Fruit fly (Drosophila melanogaster) whole organism, prepupa: ENCODE data around the gene nompC.

ENCODE experiments used
- Blimp-1 ChIP-seq: fragments of 200-800 bp; sonication (Bioruptor generic); optimal IDR thresholded peaks from 3 replicates; lab custom pipeline; 2017; ENCODE audit warnings: missing biosample characterization, missing genetic modification characterization, mild to moderate bottlenecking, moderate library complexity, missing genetic modification reagents
- CG10669 ChIP-seq: fragments of 200-800 bp; sonication (Bioruptor generic); optimal IDR thresholded peaks from 3 replicates; lab custom pipeline; 2018; ENCODE audit warnings: missing biosample characterization, mild to moderate bottlenecking, missing genetic modification characterization, moderate library complexity
- CG11294 ChIP-seq: fragments of 200-800 bp; sonication (Bioruptor generic); IDR thresholded peaks from 2 replicates; pipeline ENCODE4 v1.3.6; 2022; ENCODE audit warnings: missing biosample characterization, missing genetic modification characterization
- CG11762 ChIP-seq: fragments of 200-800 bp; sonication (Bioruptor generic); optimal IDR thresholded peaks from 3 replicates; lab custom pipeline; 2016; ENCODE audit warnings: missing biosample characterization, missing genetic modification characterization; ENCODE audit not compliant: insufficient read depth
- CG1621 ChIP-seq: fragments of 200-800 bp; sonication (Bioruptor generic); optimal IDR thresholded peaks from 3 replicates; lab custom pipeline; 2018; ENCODE audit warnings: missing biosample characterization, mild to moderate bottlenecking, missing genetic modification characterization
- CG16779 ChIP-seq: fragments of 200-800 bp; sonication (Bioruptor generic); optimal IDR thresholded peaks from 3 replicates; lab custom pipeline; 2017; ENCODE audit warnings: missing biosample characterization, mild to moderate bottlenecking, missing genetic modification characterization
- CG3032 ChIP-seq: fragments of 200-800 bp; optimal IDR thresholded peaks from 2 replicates; lab custom pipeline; 2019; ENCODE audit warnings: missing biosample characterization, mild to moderate bottlenecking, missing genetic modification characterization, moderate library complexity
- CG31627 ChIP-seq: fragments of 200-800 bp; sonication (Bioruptor generic); optimal IDR thresholded peaks from 3 replicates; lab custom pipeline; 2016; ENCODE audit warnings: missing biosample characterization, missing genetic modification characterization
- CG32006 ChIP-seq: fragments of 200-800 bp; sonication (Bioruptor generic); optimal IDR thresholded peaks from 3 replicates; lab custom pipeline; 2017; ENCODE audit warnings: missing biosample characterization, mild to moderate bottlenecking, missing genetic modification characterization
- CG34406 ChIP-seq: fragments of 200-800 bp; sonication (Bioruptor generic); optimal IDR thresholded peaks from 3 replicates; lab custom pipeline; 2016; ENCODE audit warnings: missing biosample characterization, missing genetic modification characterization
- CG3919 ChIP-seq: fragments of 200-800 bp; sonication (Bioruptor generic); optimal IDR thresholded peaks from 3 replicates; lab custom pipeline; 2016; ENCODE audit warnings: missing biosample characterization, missing genetic modification characterization
- CG4318 ChIP-seq: fragments of 200-800 bp; sonication (Bioruptor generic); optimal IDR thresholded peaks from 3 replicates; lab custom pipeline; 2017; ENCODE audit warnings: missing biosample characterization, mild to moderate bottlenecking, missing genetic modification characterization
- CG6163 ChIP-seq: fragments of 200-800 bp; sonication (Bioruptor generic); IDR thresholded peaks from 3 replicates; pipeline ENCODE4 v1.3.6; 2022; ENCODE audit warnings: missing biosample characterization, missing genetic modification characterization
- CG6276 ChIP-seq: fragments of 200-800 bp; sonication (Bioruptor generic); optimal IDR thresholded peaks from 2 replicates; lab custom pipeline; 2017; ENCODE audit warnings: missing biosample characterization, mild to moderate bottlenecking, missing genetic modification characterization
- CG6792 ChIP-seq: fragments of 200-800 bp; sonication (Bioruptor generic); optimal IDR thresholded peaks from 3 replicates; lab custom pipeline; 2016; ENCODE audit warnings: missing biosample characterization, missing genetic modification characterization
- CG6854 ChIP-seq: fragments of 200-800 bp; sonication (Bioruptor generic); optimal IDR thresholded peaks from 2 replicates; lab custom pipeline; 2017; ENCODE audit warnings: missing biosample characterization, mild to moderate bottlenecking, missing genetic modification characterization
- CG7368 ChIP-seq: fragments of 200-800 bp; sonication (Bioruptor generic); optimal IDR thresholded peaks from 3 replicates; lab custom pipeline; 2016; ENCODE audit warnings: missing biosample characterization, missing genetic modification characterization
- CG8119 ChIP-seq: fragments of 200-800 bp; sonication (Bioruptor generic); IDR thresholded peaks from 3 replicates; pipeline ENCODE4 v1.3.6; 2022; ENCODE audit warnings: missing biosample characterization, missing genetic modification characterization
- CG8632 ChIP-seq: fragments of 200-800 bp; sonication (Bioruptor generic); optimal IDR thresholded peaks from 3 replicates; lab custom pipeline; 2016; ENCODE audit warnings: missing biosample characterization, missing genetic modification characterization
- Eip75B ChIP-seq: fragments of 200-800 bp; sonication (Bioruptor generic); optimal IDR thresholded peaks from 3 replicates; lab custom pipeline; 2016; ENCODE audit warnings: missing biosample characterization, missing genetic modification characterization
- Eip78C ChIP-seq: fragments of 200-800 bp; sonication (Bioruptor generic); peaks from one replicate; lab custom pipeline; 2016; ENCODE audit warnings: missing biosample characterization, missing genetic modification characterization
- Ets21C ChIP-seq: fragments of 200-800 bp; sonication (Bioruptor generic); optimal IDR thresholded peaks from 3 replicates; lab custom pipeline; 2016; ENCODE audit warnings: missing biosample characterization, missing genetic modification characterization
- Ets96B ChIP-seq: fragments of 200-800 bp; optimal IDR thresholded peaks from 2 replicates; lab custom pipeline; 2019; ENCODE audit warnings: missing biosample characterization, mild to moderate bottlenecking, missing genetic modification characterization, moderate library complexity
- Gug ChIP-seq: fragments of 200-800 bp; sonication (Bioruptor generic); IDR thresholded peaks from 2 replicates; pipeline ENCODE4 v1.3.6; 2022; ENCODE audit warnings: missing biosample characterization, missing genetic modification characterization
- Hr39 ChIP-seq: fragments of 200-800 bp; sonication (Bioruptor generic); optimal IDR thresholded peaks from 2 replicates; lab custom pipeline; 2016; ENCODE audit warnings: missing biosample characterization, missing genetic modification characterization
- Hr4 ChIP-seq: fragments of 200-800 bp; sonication (Bioruptor generic); optimal IDR thresholded peaks from 3 replicates; lab custom pipeline; 2016; ENCODE audit warnings: missing biosample characterization, missing genetic modification characterization
- Met ChIP-seq: fragments of 200-800 bp; sonication (Bioruptor generic); optimal IDR thresholded peaks from 3 replicates; lab custom pipeline; 2016; ENCODE audit warnings: missing biosample characterization, missing genetic modification characterization
- OdsH ChIP-seq: fragments of 200-800 bp; sonication (Bioruptor generic); optimal IDR thresholded peaks from 3 replicates; lab custom pipeline; 2016; ENCODE audit warnings: missing biosample characterization, missing genetic modification characterization
- Sox102F ChIP-seq: fragments of 200-800 bp; sonication (Bioruptor generic); optimal IDR thresholded peaks from 2 replicates; lab custom pipeline; 2016; ENCODE audit warnings: missing biosample characterization, mild to moderate bottlenecking, missing genetic modification characterization
- Sox14 ChIP-seq: fragments of 200-800 bp; sonication (Bioruptor generic); optimal IDR thresholded peaks from 3 replicates; lab custom pipeline; 2016; ENCODE audit warnings: missing biosample characterization, missing genetic modification characterization
- achi ChIP-seq: fragments of 200-800 bp; sonication (Bioruptor generic); optimal IDR thresholded peaks from 3 replicates; lab custom pipeline; 2016; ENCODE audit warnings: missing biosample characterization, missing genetic modification characterization
- acj6 ChIP-seq: fragments of 200-800 bp; sonication (Bioruptor generic); optimal IDR thresholded peaks from 3 replicates; lab custom pipeline; 2016; ENCODE audit warnings: missing biosample characterization, missing genetic modification characterization
- cyc ChIP-seq: fragments of 200-800 bp; sonication (Bioruptor generic); optimal IDR thresholded peaks from 3 replicates; lab custom pipeline; 2016; ENCODE audit warnings: missing biosample characterization, missing genetic modification characterization
- dsx ChIP-seq: fragments of 200-800 bp; optimal IDR thresholded peaks from 3 replicates; lab custom pipeline; 2019; ENCODE audit warnings: missing biosample characterization, mild to moderate bottlenecking, missing genetic modification characterization, moderate library complexity; ENCODE audit not compliant: poor library complexity, severe bottlenecking
- eg ChIP-seq: fragments of 200-800 bp; sonication (Bioruptor generic); IDR thresholded peaks from 3 replicates; pipeline ENCODE4 v1.3.6; 2022; ENCODE audit warnings: missing biosample characterization, missing genetic modification characterization
- esn ChIP-seq: fragments of 200-800 bp; sonication (Bioruptor generic); optimal IDR thresholded peaks from 2 replicates; lab custom pipeline; 2016; ENCODE audit warnings: missing biosample characterization, mild to moderate bottlenecking, missing genetic modification characterization, moderate library complexity
- fd59A ChIP-seq: fragments of 200-800 bp; sonication (Bioruptor generic); optimal IDR thresholded peaks from 2 replicates; lab custom pipeline; 2017; ENCODE audit warnings: missing biosample characterization, mild to moderate bottlenecking, missing genetic modification characterization, missing genetic modification reagents
- fd85E ChIP-seq: fragments of 200-800 bp; sonication (Bioruptor generic); optimal IDR thresholded peaks from 3 replicates; lab custom pipeline; 2016; ENCODE audit warnings: missing biosample characterization, missing genetic modification characterization
- fkh ChIP-seq: fragments of 200-800 bp; sonication (Bioruptor generic); optimal IDR thresholded peaks from 3 replicates; lab custom pipeline; 2017; ENCODE audit warnings: missing biosample characterization, mild to moderate bottlenecking, missing genetic modification characterization, moderate library complexity
- lz ChIP-seq: fragments of 200-800 bp; sonication (Bioruptor generic); optimal IDR thresholded peaks from 3 replicates; lab custom pipeline; 2016; ENCODE audit warnings: missing biosample characterization, missing genetic modification characterization
- pdm3 ChIP-seq: fragments of 200-800 bp; sonication (Bioruptor generic); optimal IDR thresholded peaks from 3 replicates; lab custom pipeline; 2016; ENCODE audit warnings: missing biosample characterization, missing genetic modification characterization
- salr ChIP-seq, 2 experiments: fragments of 200-800 bp; sonication (Bioruptor generic); optimal IDR thresholded peaks; 3 replicates each; lab custom pipeline; 2016 to 2018; ENCODE audit warnings: missing biosample characterization in 2 of 2, missing genetic modification characterization in 2 of 2, mild to moderate bottlenecking in 1 of 2
- ss ChIP-seq, 2 experiments: fragments of 200-800 bp; sonication (Bioruptor generic); optimal IDR thresholded peaks; 2 replicates in 1 of 2; 3 replicates in 1 of 2; lab custom pipeline; 2017 to 2018; ENCODE audit warnings: mild to moderate bottlenecking in 2 of 2, missing biosample characterization in 2 of 2, missing genetic modification characterization in 2 of 2, moderate library complexity in 1 of 2
- svp ChIP-seq: fragments of 200-800 bp; sonication (Bioruptor generic); peaks from one replicate; lab custom pipeline; 2016; ENCODE audit warnings: missing biosample characterization, missing genetic modification characterization
- topi ChIP-seq: fragments of 200-800 bp; sonication (Bioruptor generic); optimal IDR thresholded peaks from 3 replicates; lab custom pipeline; 2016; ENCODE audit warnings: missing biosample characterization, missing genetic modification characterization
- vri ChIP-seq: fragments of 200-800 bp; sonication (Bioruptor generic); optimal IDR thresholded peaks from 3 replicates; lab custom pipeline; 2016; ENCODE audit warnings: missing biosample characterization, mild to moderate bottlenecking, missing genetic modification characterization

nompC gene

dm6 chr2L:5300785-5301616, 45.0 kb upstream of the nompC start:
- no peak for TF ChIP-seq Ets96B (tag; lab: Kevin White, UChicago)
- TF ChIP-seq fd59A = no peak
- TF ChIP-seq salr (GFP tag; optimal IDR thresholded peaks at IDR 0.05; lab: Kevin White, UChicago) = no peak
- no peak for TF ChIP-seq Hr39 (GFP tag; lab: Kevin White, UChicago)
- no peak for TF ChIP-seq CG6792
- peak; percentile 6 for TF ChIP-seq Sox14 (GFP tag; lab: Kevin White, UChicago)
- TF ChIP-seq topi (GFP tag; lab: Kevin White, UChicago) = no peak
- no peak for TF ChIP-seq pdm3 (GFP tag; lab: Kevin White, UChicago)
- TF ChIP-seq CG8632 (GFP tag; lab: Kevin White, UChicago) = no peak
- no peak for TF ChIP-seq CG31627 (GFP tag; lab: Kevin White, UChicago)
- no peak for TF ChIP-seq CG3919 (GFP tag; lab: Kevin White, UChicago)
- no peak for TF ChIP-seq Met (GFP tag; lab: Kevin White, UChicago)
- peak; percentile 12 for TF ChIP-seq CG6854 (GFP tag; lab: Kevin White, UChicago)
- TF ChIP-seq Blimp-1 = peak; percentile 16
- TF ChIP-seq cyc (GFP tag; lab: Kevin White, UChicago) = no peak
- TF ChIP-seq Eip75B (GFP tag; lab: Kevin White, UChicago) = peak; percentile 43
- TF ChIP-seq CG34406 (GFP tag; lab: Kevin White, UChicago) = no peak
- no peak for TF ChIP-seq achi
- TF ChIP-seq fd85E (GFP tag; lab: Kevin White, UChicago) = no peak
- TF ChIP-seq Ets21C = no peak
- peak; percentile 22 for TF ChIP-seq Eip78C (GFP tag; lab: Kevin White, UChicago)
- TF ChIP-seq eg (GFP tag; lab: Robert Waterston, UW) = 0 out of 3 replicates have a peak, but pooled peaks have one; percentile 16
- TF ChIP-seq Gug (GFP tag; lab: Robert Waterston, UW) = no peak
- TF ChIP-seq CG11762 (GFP tag; lab: Kevin White, UChicago) = no peak
- TF ChIP-seq svp = peak; percentile 66
- TF ChIP-seq CG6163 = peak; percentile 13; the same call in 1 of the 3 replicates
- no peak for TF ChIP-seq Sox102F (GFP tag; lab: Kevin White, UChicago)
- peak; percentile 32 for TF ChIP-seq ss (GFP tag; optimal IDR thresholded peaks at IDR 0.05; lab: Kevin White, UChicago)
- peak; percentile 1 for TF ChIP-seq CG6276 (GFP tag; lab: Kevin White, UChicago)
- no peak for TF ChIP-seq CG16779 (tag; lab: Kevin White, UChicago)
- no peak for TF ChIP-seq acj6 (GFP tag; lab: Kevin White, UChicago)
- peak; percentile 13 for TF ChIP-seq dsx (GFP tag; lab: Kevin White, UChicago)
- TF ChIP-seq lz = no peak
- no peak for TF ChIP-seq OdsH (GFP tag; lab: Kevin White, UChicago)
- no peak for TF ChIP-seq CG7368 (GFP tag; lab: Kevin White, UChicago)

DNA sequence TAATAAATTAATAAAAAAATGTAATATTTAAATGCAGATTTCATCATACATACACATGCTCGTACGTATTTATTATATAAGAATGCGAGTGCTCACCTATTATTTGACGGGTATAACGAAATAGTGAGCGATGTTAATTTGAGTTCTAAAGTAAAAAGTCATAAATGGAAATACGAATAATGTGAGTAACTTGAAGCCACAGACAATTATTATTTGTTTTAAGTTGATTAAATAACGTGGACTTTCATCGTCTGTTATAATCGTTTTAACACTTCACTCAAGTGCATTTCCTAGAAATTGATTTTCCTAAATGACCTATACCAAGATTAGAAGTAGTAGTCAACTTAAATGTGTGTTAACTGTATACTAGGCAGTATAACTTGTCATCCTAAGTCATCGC, 43.7 kb upstream of the nompC start:
- TF ChIP-seq Eip78C (GFP tag; lab: Kevin White, UChicago) = peak; percentile 63
- peak; percentile 20 for TF ChIP-seq CG34406 (GFP tag; lab: Kevin White, UChicago)
- TF ChIP-seq fd85E (GFP tag; lab: Kevin White, UChicago) = no peak
- peak; percentile 25 for TF ChIP-seq Ets96B (tag; lab: Kevin White, UChicago)
- peak; percentile 16 for TF ChIP-seq CG6792
- peak; percentile 31 for TF ChIP-seq Hr39 (GFP tag; lab: Kevin White, UChicago)
- TF ChIP-seq fkh (GFP tag; lab: Kevin White, UChicago) = no peak
- TF ChIP-seq CG8119 = no peak
- no peak for TF ChIP-seq CG1621 (tag; lab: Kevin White, UChicago)
- TF ChIP-seq topi (GFP tag; lab: Kevin White, UChicago) = peak; percentile 24
- TF ChIP-seq CG10669 (GFP tag; lab: Kevin White, UChicago) = peak; percentile 10
- peak; percentile 45 for TF ChIP-seq Sox14 (GFP tag; lab: Kevin White, UChicago)
- no peak for TF ChIP-seq Ets21C
- TF ChIP-seq cyc (GFP tag; lab: Kevin White, UChicago) = no peak
- no peak for TF ChIP-seq achi
- TF ChIP-seq lz = peak; percentile 31
- TF ChIP-seq esn (GFP tag; lab: Kevin White, UChicago) = peak; percentile 2
- TF ChIP-seq eg (GFP tag; lab: Robert Waterston, UW) = peak; percentile 16; the same call in 2 of the 3 replicates
- no peak for TF ChIP-seq CG8632 (GFP tag; lab: Kevin White, UChicago)
- peak; percentile 18 for TF ChIP-seq CG4318
- TF ChIP-seq Sox102F (GFP tag; lab: Kevin White, UChicago) = no peak
- peak; percentile 5 for TF ChIP-seq CG3032 (tag; lab: Kevin White, UChicago)
- peak; percentile 15 for TF ChIP-seq CG31627 (GFP tag; lab: Kevin White, UChicago)
- TF ChIP-seq CG6163 = no peak
- TF ChIP-seq svp = peak; percentile 68
- peak; percentile 56 for TF ChIP-seq CG32006 (GFP tag; lab: Kevin White, UChicago)
- TF ChIP-seq acj6 (GFP tag; lab: Kevin White, UChicago) = peak; percentile 12
- TF ChIP-seq Hr4 (GFP tag; lab: Kevin White, UChicago) = peak; percentile 29
- no peak for TF ChIP-seq vri
- peak; percentile 17; the same call in 1 of the 2 replicates for TF ChIP-seq CG11294 (GFP tag; lab: Robert Waterston, UW)
